Fruit fly (Drosophila melanogaster): ENCODE measurements around the gene Hsp68.

Gene Hsp68

DNA sequence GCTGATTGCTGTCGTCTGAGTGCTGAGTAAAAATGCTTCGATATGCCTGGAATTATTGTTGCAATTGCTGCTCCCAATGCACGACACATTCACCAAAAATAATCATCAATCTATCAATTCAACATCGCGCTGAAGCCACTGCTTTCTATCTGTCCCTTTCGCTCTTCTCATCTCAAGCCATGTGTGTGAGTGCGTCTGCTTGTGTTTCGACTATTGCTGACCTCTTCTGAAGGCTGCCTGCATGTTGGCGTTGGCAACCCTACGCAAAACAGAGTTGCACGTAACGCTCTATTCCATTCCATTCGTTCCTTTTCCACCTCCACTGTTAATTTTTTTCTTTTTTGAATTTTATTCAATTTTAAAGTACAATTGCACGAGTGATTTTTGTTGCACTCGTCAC lies 8.6 kb upstream of the Hsp68 start:
- TF ChIP-seq gl (tag; optimal IDR thresholded peaks at IDR 0.05) (no peak), CG10348 (GFP tag; IDR thresholded peaks at IDR 0.05) (no peak), CG34367 (tag; optimal IDR thresholded peaks at IDR 0.05) (no peak), Pif1A (GFP tag; optimal IDR thresholded peaks at IDR 0.05) (no peak), CG15710 (tag; optimal IDR thresholded peaks at IDR 0.05) (no peak), rn (GFP tag; IDR thresholded peaks at IDR 0.05) (no peak), EcR (GFP tag; optimal IDR thresholded peaks at IDR 0.05) (no peak), CG8159 (tag; optimal IDR thresholded peaks at IDR 0.05) (no peak), Snoo (tag; optimal IDR thresholded peaks at IDR 0.05) (no peak), CG32121 (GFP tag; IDR thresholded peaks at IDR 0.05) (no peak)

DNA sequence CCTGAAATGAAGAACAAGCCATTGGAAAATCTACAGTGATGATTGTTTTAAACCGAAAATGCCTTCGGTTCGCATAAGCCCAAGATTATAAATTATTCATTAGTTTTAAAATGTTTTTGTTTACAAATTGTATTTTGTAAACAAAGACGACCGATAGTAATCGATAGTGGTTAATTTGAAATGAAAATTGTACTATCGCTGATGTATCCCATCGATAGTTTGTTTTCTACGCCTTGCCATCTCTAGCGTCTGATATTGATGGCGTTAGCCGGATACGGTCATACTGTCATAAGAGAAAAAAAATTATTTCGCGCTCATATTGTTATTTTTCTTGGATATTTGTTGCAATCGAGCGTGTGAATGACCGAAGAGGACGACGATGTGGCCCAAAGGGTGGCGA lies 931 bp upstream of the Hsp68 start, which contains the start of gene SMC1:
SMC1 (plus strand) TSS at position 247 of the 400 bp plus-strand sequence.
- TF ChIP-seq CG10348 (GFP tag; IDR thresholded peaks at IDR 0.05): no peak
- no peak for TF ChIP-seq CG12605 (GFP tag; IDR thresholded peaks at IDR 0.05)
- no peak for TF ChIP-seq rn (GFP tag; IDR thresholded peaks at IDR 0.05)
- TF ChIP-seq D1 (tag; optimal IDR thresholded peaks at IDR 0.05): no peak
- TF ChIP-seq CG8301 (tag; optimal IDR thresholded peaks at IDR 0.05): no peak
- TF ChIP-seq CG15710 (tag; optimal IDR thresholded peaks at IDR 0.05): no peak
- no peak for TF ChIP-seq Snoo (tag; optimal IDR thresholded peaks at IDR 0.05)
- no peak for TF ChIP-seq CG4496 (GFP tag; IDR thresholded peaks at IDR 0.05)
- no peak for TF ChIP-seq gl (tag; optimal IDR thresholded peaks at IDR 0.05)
- TF ChIP-seq CG9948 (tag; optimal IDR thresholded peaks at IDR 0.05): no peak
- TF ChIP-seq CG14655 (GFP tag; optimal IDR thresholded peaks at IDR 0.05): no peak
- TF ChIP-seq Ets98B (GFP tag; IDR thresholded peaks at IDR 0.05): no peak
- TF ChIP-seq fd96Ca (GFP tag; IDR thresholded peaks at IDR 0.05): no peak
- no peak for TF ChIP-seq CG13204 (GFP tag; optimal IDR thresholded peaks at IDR 0.05)
- no peak for TF ChIP-seq Pif1A (GFP tag; optimal IDR thresholded peaks at IDR 0.05)
- no peak for TF ChIP-seq CG17806 (tag; optimal IDR thresholded peaks at IDR 0.05)
- no peak for TF ChIP-seq EcR (GFP tag; optimal IDR thresholded peaks at IDR 0.05)
- TF ChIP-seq CG8159 (tag; optimal IDR thresholded peaks at IDR 0.05): no peak
- TF ChIP-seq Pif1B (GFP tag; optimal IDR thresholded peaks at IDR 0.05): no peak
- no peak for TF ChIP-seq CG34367 (tag; optimal IDR thresholded peaks at IDR 0.05)

DNA sequence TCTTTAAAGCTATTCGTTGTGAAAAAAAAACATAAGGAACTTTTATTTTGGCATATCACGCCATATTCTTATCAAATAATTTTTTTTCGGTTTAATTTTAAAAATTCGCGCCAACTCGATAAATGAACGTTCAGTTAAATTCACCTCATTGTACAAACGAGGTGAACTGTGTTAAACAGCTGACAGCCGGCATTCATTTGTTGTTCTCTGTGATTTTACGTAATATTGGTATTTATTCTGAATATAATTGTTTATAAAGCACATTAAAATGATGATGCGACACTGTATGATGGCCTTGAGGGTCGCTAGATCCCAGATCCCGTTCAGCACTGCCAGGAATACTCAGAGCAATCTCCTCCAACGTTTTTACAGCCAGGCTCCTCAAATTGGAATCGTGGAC lies 2.9 kb downstream of the Hsp68 start, which contains the start of gene CG6000:
CG6000 (plus strand) TSS at position 165 of the 400 bp plus-strand sequence.
- TF ChIP-seq CG13204 (GFP tag; optimal IDR thresholded peaks at IDR 0.05): no peak
- no peak for TF ChIP-seq CG8301 (tag; optimal IDR thresholded peaks at IDR 0.05)
- TF ChIP-seq CG34367 (tag; optimal IDR thresholded peaks at IDR 0.05): no peak
- no peak for TF ChIP-seq CG4496 (GFP tag; IDR thresholded peaks at IDR 0.05)
- TF ChIP-seq fd96Ca (GFP tag; IDR thresholded peaks at IDR 0.05): no peak
- no peak for TF ChIP-seq Pif1A (GFP tag; optimal IDR thresholded peaks at IDR 0.05)
- TF ChIP-seq CG10348 (GFP tag; IDR thresholded peaks at IDR 0.05): no peak
- no peak for TF ChIP-seq Ets98B (GFP tag; IDR thresholded peaks at IDR 0.05)
- no peak for TF ChIP-seq EcR (GFP tag; optimal IDR thresholded peaks at IDR 0.05)
- TF ChIP-seq CG8159 (tag; optimal IDR thresholded peaks at IDR 0.05): no peak
- no peak for TF ChIP-seq rn (GFP tag; IDR thresholded peaks at IDR 0.05)
- no peak for TF ChIP-seq Pif1B (GFP tag; optimal IDR thresholded peaks at IDR 0.05)
- no peak for TF ChIP-seq CG14655 (GFP tag; optimal IDR thresholded peaks at IDR 0.05)
- no peak for TF ChIP-seq D1 (tag; optimal IDR thresholded peaks at IDR 0.05)
- TF ChIP-seq CG17806 (tag; optimal IDR thresholded peaks at IDR 0.05): no peak
- no peak for TF ChIP-seq Snoo (tag; optimal IDR thresholded peaks at IDR 0.05)
- no peak for TF ChIP-seq gl (tag; optimal IDR thresholded peaks at IDR 0.05)
- no peak for TF ChIP-seq CG9948 (tag; optimal IDR thresholded peaks at IDR 0.05)
- TF ChIP-seq CG32121 (GFP tag; IDR thresholded peaks at IDR 0.05): no peak

DNA sequence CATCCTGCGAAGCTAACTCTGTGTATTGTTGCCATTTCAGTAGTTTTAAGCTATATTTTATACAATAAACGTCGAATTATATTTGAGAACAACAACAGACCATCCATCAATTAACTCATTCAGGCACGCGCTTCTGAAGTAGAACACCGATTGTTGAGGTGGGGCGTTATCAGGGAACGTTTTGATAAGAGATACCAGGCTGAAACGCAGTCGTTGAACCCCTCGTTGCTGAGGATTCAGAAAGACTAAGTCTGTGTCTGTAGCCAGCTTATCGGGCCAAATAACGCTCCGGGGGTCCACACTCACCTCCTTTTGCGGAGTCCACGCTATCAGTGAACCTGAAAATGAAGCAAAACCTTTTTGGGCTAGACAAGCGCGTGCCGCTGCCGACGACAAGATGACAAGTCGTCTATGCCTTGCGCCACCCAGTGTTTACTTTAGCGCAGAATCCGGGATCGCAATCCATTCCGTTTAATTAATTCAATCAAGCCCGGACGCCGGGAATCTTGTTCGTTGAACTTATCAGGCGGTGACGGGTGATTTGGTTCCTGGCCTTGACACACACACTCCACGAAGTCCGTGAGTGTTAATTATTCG lies 3.5 kb downstream of the Hsp68 start:
- TF ChIP-seq rn (GFP tag; IDR thresholded peaks at IDR 0.05) (no peak), Ets98B (GFP tag; IDR thresholded peaks at IDR 0.05) (peak; percentile 76), CG9948 (tag; optimal IDR thresholded peaks at IDR 0.05) (no peak), EcR (GFP tag; optimal IDR thresholded peaks at IDR 0.05) (peak; percentile 89)

DNA sequence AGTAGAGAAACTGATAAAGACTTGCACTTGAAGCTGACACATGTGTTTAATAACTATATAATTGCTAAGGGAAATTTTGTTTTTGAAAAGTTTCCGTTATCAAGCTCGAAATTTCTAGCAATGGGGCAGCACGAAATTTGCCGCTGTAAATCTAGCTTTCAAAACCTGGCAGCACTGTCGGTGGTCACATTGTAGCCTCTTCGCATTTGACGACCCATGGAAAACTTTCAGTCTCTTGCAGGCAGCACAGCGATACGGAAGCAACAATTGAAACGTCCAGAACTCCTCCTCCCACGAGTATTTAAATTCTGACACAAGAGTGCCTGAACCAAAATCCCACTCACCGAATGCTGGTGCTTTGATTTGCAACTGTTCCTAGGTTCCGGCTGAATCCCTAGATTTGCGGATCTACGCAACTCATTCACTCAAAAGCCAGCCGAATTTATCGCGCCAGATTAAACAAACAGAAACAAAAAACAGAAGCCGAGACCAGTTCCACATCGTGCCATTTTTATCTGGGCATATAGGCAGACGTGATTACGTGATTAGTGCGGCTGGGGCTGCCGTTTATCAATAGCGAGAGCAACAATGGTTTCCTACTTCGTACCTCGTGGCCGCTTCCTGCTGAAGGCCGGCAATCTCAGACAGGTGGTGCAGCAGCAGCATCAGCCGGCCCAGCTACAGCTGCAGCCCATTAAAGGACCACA lies 5.5 kb downstream of the Hsp68 start:
- TF ChIP-seq CG14655 (GFP tag; optimal IDR thresholded peaks at IDR 0.05) (no peak), CG10348 (GFP tag; IDR thresholded peaks at IDR 0.05) (no peak), fd96Ca (GFP tag; IDR thresholded peaks at IDR 0.05) (peak; percentile 47; the same call in 1 of the 3 replicates), CG9948 (tag; optimal IDR thresholded peaks at IDR 0.05) (no peak), CG32121 (GFP tag; IDR thresholded peaks at IDR 0.05) (0 out of 2 replicates have a peak, but pooled peaks have one; percentile 19), rn (GFP tag; IDR thresholded peaks at IDR 0.05) (no peak), CG17806 (tag; optimal IDR thresholded peaks at IDR 0.05) (no peak), Ets98B (GFP tag; IDR thresholded peaks at IDR 0.05) (no peak), Pif1A (GFP tag; optimal IDR thresholded peaks at IDR 0.05) (no peak), CG4496 (GFP tag; IDR thresholded peaks at IDR 0.05) (no peak), D1 (tag; optimal IDR thresholded peaks at IDR 0.05) (no peak), EcR (GFP tag; optimal IDR thresholded peaks at IDR 0.05) (peak; percentile 7)
